Fruit fly (Drosophila melanogaster): Measurements from ENCODE around the gene ex.
A peak's percentile ranks its signal among the peaks of the same experiment; 100 is the strongest.

Gene ex

dm6 chr2L:382807-383206 lies 48.2 kb upstream of the ex start (continued):
- TF ChIP-seq crp (GFP tag; optimal IDR thresholded peaks at IDR 0.05) (no peak), salm (tag; optimal IDR thresholded peaks at IDR 0.05) (no peak), CG42726 (GFP tag; IDR thresholded peaks at IDR 0.05; ENCODE audit: partially characterized antibody) (no peak), CG18476 (GFP tag; optimal IDR thresholded peaks at IDR 0.05) (no peak), hb (GFP tag; IDR thresholded peaks at IDR 0.05; ENCODE audit: partially characterized antibody) (no peak), Usf (GFP tag; optimal IDR thresholded peaks at IDR 0.05) (no peak), dati (GFP tag; IDR thresholded peaks at IDR 0.05) (no peak), NC2α (GFP tag; optimal IDR thresholded peaks at IDR 0.05) (no peak), Sin3A (optimal IDR thresholded peaks at IDR 0.05) (no peak), h (optimal IDR thresholded peaks at IDR 0.05) (no peak), Dp (GFP tag; optimal IDR thresholded peaks at IDR 0.05) (no peak), slou (GFP tag; optimal IDR thresholded peaks at IDR 0.05) (no peak), Side (GFP tag; optimal IDR thresholded peaks at IDR 0.05) (no peak), NfI (GFP tag; optimal IDR thresholded peaks at IDR 0.05) (no peak), org-1 (GFP tag; optimal IDR thresholded peaks at IDR 0.05) (no peak), HHEX (GFP tag; optimal IDR thresholded peaks at IDR 0.05) (no peak), dmrt99B (tag; optimal IDR thresholded peaks at IDR 0.05) (no peak), fd96Cb (tag; optimal IDR thresholded peaks at IDR 0.05) (no peak), zfh1 (GFP tag; IDR thresholded peaks at IDR 0.05) (0 out of 3 replicates have a peak, but pooled peaks have one; percentile 14), Camta (GFP tag; optimal IDR thresholded peaks at IDR 0.05) (no peak), CG3407 (GFP tag; optimal IDR thresholded peaks at IDR 0.05) (no peak), CG4328 (GFP tag; optimal IDR thresholded peaks at IDR 0.05) (no peak), CG4282 (GFP tag; optimal IDR thresholded peaks at IDR 0.05) (no peak), Aef1 (GFP tag; IDR thresholded peaks at IDR 0.05) (no peak), MTF-1 (GFP tag; optimal IDR thresholded peaks at IDR 0.05; ENCODE audit: borderline replicate concordance) (no peak), Oli (tag; optimal IDR thresholded peaks at IDR 0.05) (peak; percentile 5), CG2199 (GFP tag; IDR thresholded peaks at IDR 0.05) (no peak), pros (GFP tag; optimal IDR thresholded peaks at IDR 0.05) (no peak), wdn (GFP tag; IDR thresholded peaks at IDR 0.05) (no peak), crol (GFP tag; IDR thresholded peaks at IDR 0.05) (no peak), CG8478 (optimal IDR thresholded peaks at IDR 0.05) (no peak), maf-S (GFP tag; optimal IDR thresholded peaks at IDR 0.05) (no peak), shn (GFP tag; optimal IDR thresholded peaks at IDR 0.05) (no peak), pb (GFP tag; optimal IDR thresholded peaks at IDR 0.05) (no peak), B-H1 (GFP tag; IDR thresholded peaks at IDR 0.05) (no peak), sima (GFP tag; optimal IDR thresholded peaks at IDR 0.05) (no peak), YL-1 (GFP tag; optimal IDR thresholded peaks at IDR 0.05) (no peak), CG10366 (GFP tag; IDR thresholded peaks at IDR 0.05) (no peak), chif (GFP tag; optimal IDR thresholded peaks at IDR 0.05) (peak in 1 of 2 experiments; percentile 6), dmrt11E (tag; optimal IDR thresholded peaks at IDR 0.05) (peak; percentile 40), Hr51 (GFP tag; optimal IDR thresholded peaks at IDR 0.05) (no peak), CG10462 (GFP tag; optimal IDR thresholded peaks at IDR 0.05) (no peak), ash1 (GFP tag; optimal IDR thresholded peaks at IDR 0.05) (no peak), unpg (GFP tag; optimal IDR thresholded peaks at IDR 0.05) (peak; percentile 10), corto (GFP tag; optimal IDR thresholded peaks at IDR 0.05) (peak; percentile 9), CG12744 (GFP tag; optimal IDR thresholded peaks at IDR 0.05) (no peak), lbe (GFP tag; optimal IDR thresholded peaks at IDR 0.05) (peak; percentile 40), CG4854 (GFP tag; optimal IDR thresholded peaks at IDR 0.05) (no peak), prd (optimal IDR thresholded peaks at IDR 0.05) (no peak), prd (GFP tag; IDR thresholded peaks at IDR 0.05) (peak; percentile 53; the same call in 1 of the 3 replicates), CG7357 (GFP tag; IDR thresholded peaks at IDR 0.05) (no peak), Gsc (GFP tag; IDR thresholded peaks at IDR 0.05) (no peak), trh (GFP tag; optimal IDR thresholded peaks at IDR 0.05) (no peak)
